Worm (Caenorhabditis elegans) whole organism, L4/young adult: ENCODE data around the gene Y54G2A.12.

ENCODE experiments used
- W03F9.2 ChIP-seq: fragments of 150-350 bp; optimal IDR thresholded peaks from 2 replicates; lab custom pipeline; 2014; ENCODE audit warnings: missing biosample characterization, missing genetic modification characterization
- dao-5 ChIP-seq: sonication (generic microtip); optimal IDR thresholded peaks from 2 replicates; lab custom pipeline; 2016; ENCODE audit warnings: missing genotype, missing genetic modification characterization, moderate library complexity, missing compliant biosample characterization
- him-1 ChIP-seq: sonication (generic microtip); optimal IDR thresholded peaks from 2 replicates; lab custom pipeline; 2016; ENCODE audit warnings: missing genotype, missing genetic modification reagents, missing genetic modification characterization, missing compliant biosample characterization

- TF ChIP-seq him-1 (tag; lab: Kevin White, UChicago) (no peak), dao-5 (tag; lab: Kevin White, UChicago) (no peak), W03F9.2 (no peak)
These were observed 21.2 kb downstream of the Y54G2A.12 start for ce11 chrIV:2761477-2761876.
